Fruit fly (Drosophila melanogaster) Kc167 (cell line): ENCODE data around the gene TTLL1A.

Experiments
- Myc ChIP-seq: fragments of >200 bp; optimal IDR thresholded peaks from 2 replicates; lab custom pipeline; 2017; ENCODE audit warnings: missing external identifiers
- Sin3A ChIP-seq: fragments of >200 bp; optimal IDR thresholded peaks from 2 replicates; lab custom pipeline; 2018; ENCODE audit warnings: missing external identifiers
- h ChIP-seq: fragments of >200 bp; optimal IDR thresholded peaks from 3 replicates; lab custom pipeline; 2018; ENCODE audit warnings: missing external identifiers
- insv ChIP-seq: fragments of >200 bp; optimal IDR thresholded peaks from 3 replicates; lab custom pipeline; 2018; ENCODE audit warnings: missing external identifiers
- psq ChIP-seq: fragments of >200 bp; optimal IDR thresholded peaks from 2 replicates; lab custom pipeline; 2017; ENCODE audit warnings: missing external identifiers
- ttk ChIP-seq: sonication (Bioruptor generic); optimal IDR thresholded peaks from 2 replicates; lab custom pipeline; 2017; ENCODE audit warnings: missing external identifiers

TTLL1A gene

dm6 chrX:17223715-17224114 is 21.3 kb upstream of the TTLL1A start, which contains the start of gene CG34327:
Gene CG34327 (minus strand): TSS chrX:17223815.
- no peak for TF ChIP-seq Sin3A (lab: Kevin White, UChicago)
- TF ChIP-seq psq (lab: Kevin White, UChicago), result no peak
- no peak for TF ChIP-seq Myc (lab: Kevin White, UChicago)
- TF ChIP-seq h (lab: Kevin White, UChicago), result no peak
- no peak for TF ChIP-seq ttk (lab: Kevin White, UChicago)
- TF ChIP-seq insv (lab: Kevin White, UChicago), result no peak

dm6 chrX:17221142-17221541 is 18.7 kb upstream of the TTLL1A start, which contains the start of gene CG5172:
Gene CG5172 (plus strand): TSS chrX:17221442.
- TF ChIP-seq h (lab: Kevin White, UChicago) (no peak), Sin3A (lab: Kevin White, UChicago) (no peak), psq (lab: Kevin White, UChicago) (no peak), Myc (lab: Kevin White, UChicago) (no peak)

dm6 chrX:17218232-17218951 is 16.0 kb upstream of the TTLL1A start, which contains the start of gene CG12998:
Gene CG12998 (plus strand): TSS chrX:17218667.
- TF ChIP-seq insv (lab: Kevin White, UChicago) (no peak), psq (lab: Kevin White, UChicago) (no peak), ttk (lab: Kevin White, UChicago) (no peak), Myc (lab: Kevin White, UChicago) (no peak)

dm6 chrX:17215004-17215403 is 12.6 kb upstream of the TTLL1A start, which contains the start of gene CG5162:
Gene CG5162 (plus strand): TSS chrX:17215304.
- TF ChIP-seq psq (lab: Kevin White, UChicago) (no peak), insv (lab: Kevin White, UChicago) (no peak), Sin3A (lab: Kevin White, UChicago) (no peak), h (lab: Kevin White, UChicago) (no peak), ttk (lab: Kevin White, UChicago) (no peak), Myc (lab: Kevin White, UChicago) (no peak)

dm6 chrX:17212007-17212406 is 9.6 kb upstream of the TTLL1A start, which contains the start of gene CG18258:
Gene CG18258 (plus strand): TSS chrX:17212307.
- TF ChIP-seq Myc (lab: Kevin White, UChicago) (no peak), Sin3A (lab: Kevin White, UChicago) (no peak), ttk (lab: Kevin White, UChicago) (no peak), insv (lab: Kevin White, UChicago) (no peak), h (lab: Kevin White, UChicago) (no peak), psq (lab: Kevin White, UChicago) (no peak)

dm6 chrX:17209897-17210296 is 7.5 kb upstream of the TTLL1A start, which contains the start of gene CG12995:
Gene CG12995 (minus strand): TSS chrX:17209997.
- TF ChIP-seq h (lab: Kevin White, UChicago), result no peak

dm6 chrX:17207865-17208486 is 5.6 kb upstream of the TTLL1A start, which contains the start of gene CG32563:
Gene CG32563 (plus strand): TSS chrX:17208436.
- TF ChIP-seq ttk (lab: Kevin White, UChicago), result no peak
- TF ChIP-seq Sin3A (lab: Kevin White, UChicago), result no peak
- TF ChIP-seq Myc (lab: Kevin White, UChicago), result no peak
- TF ChIP-seq insv (lab: Kevin White, UChicago), result no peak
- TF ChIP-seq psq (lab: Kevin White, UChicago), result no peak
- no peak for TF ChIP-seq h (lab: Kevin White, UChicago)

dm6 chrX:17206046-17206445 is 3.6 kb upstream of the TTLL1A start, which contains the start of gene CG32564:
Gene CG32564 (plus strand): TSS chrX:17206407.
- TF ChIP-seq Myc (lab: Kevin White, UChicago), result no peak

- no peak for TF ChIP-seq insv (lab: Kevin White, UChicago)
- TF ChIP-seq psq (lab: Kevin White, UChicago), result no peak
- TF ChIP-seq ttk (lab: Kevin White, UChicago), result no peak
- no peak for TF ChIP-seq Myc (lab: Kevin White, UChicago)
- no peak for TF ChIP-seq Sin3A (lab: Kevin White, UChicago)
- no peak for TF ChIP-seq h (lab: Kevin White, UChicago)
These were observed 2.6 kb upstream of the TTLL1A start for dm6 chrX:17205028-17205427.

dm6 chrX:17188167-17188566 is 14.2 kb downstream of the TTLL1A start:
- TF ChIP-seq ttk (lab: Kevin White, UChicago) (no peak), Sin3A (lab: Kevin White, UChicago) (no peak), Myc (lab: Kevin White, UChicago) (no peak), h (lab: Kevin White, UChicago) (no peak), psq (lab: Kevin White, UChicago) (no peak), insv (lab: Kevin White, UChicago) (no peak)

- TF ChIP-seq h (lab: Kevin White, UChicago), result no peak
- TF ChIP-seq insv (lab: Kevin White, UChicago), result no peak
- TF ChIP-seq Sin3A (lab: Kevin White, UChicago), result no peak
- TF ChIP-seq Myc (lab: Kevin White, UChicago), result no peak
- no peak for TF ChIP-seq ttk (lab: Kevin White, UChicago)
- no peak for TF ChIP-seq psq (lab: Kevin White, UChicago)
These were observed 14.9 kb downstream of the TTLL1A start for dm6 chrX:17187495-17187894.
